Fruit fly (Drosophila melanogaster) whole organism, embryonic: Measurements from ENCODE around the gene Syx5.

ENCODE experiments used
- B-H2 ChIP-seq: fragments of 200-800 bp; sonication (Bioruptor generic); optimal IDR thresholded peaks from 2 replicates; lab custom pipeline; 2018; ENCODE audit warnings: missing biosample characterization, mild to moderate bottlenecking, missing genetic modification characterization
- CG10274 ChIP-seq: fragments of 200-800 bp; sonication (Bioruptor generic); optimal IDR thresholded peaks from 3 replicates; lab custom pipeline; 2017; ENCODE audit warnings: missing biosample characterization, mild to moderate bottlenecking, missing genetic modification characterization
- CG11504 ChIP-seq: fragments of 200-800 bp; sonication (Bioruptor generic); optimal IDR thresholded peaks from 3 replicates; lab custom pipeline; 2019; ENCODE audit warnings: missing biosample characterization, mild to moderate bottlenecking, missing genetic modification characterization, moderate library complexity
- CG13287 ChIP-seq: fragments of 200-800 bp; sonication (Bioruptor generic); IDR thresholded peaks from 2 replicates; pipeline ENCODE4 v1.3.6; 2022; ENCODE audit warnings: missing biosample characterization, missing genetic modification characterization; ENCODE audit not compliant: partially characterized antibody
- CG13424 ChIP-seq: fragments of 200-800 bp; sonication (Bioruptor generic); optimal IDR thresholded peaks from 2 replicates; lab custom pipeline; 2019; ENCODE audit warnings: missing biosample characterization, mild to moderate bottlenecking, missing genetic modification characterization, moderate library complexity
- CG13624 ChIP-seq: fragments of 200-800 bp; sonication (Bioruptor generic); optimal IDR thresholded peaks from 2 replicates; lab custom pipeline; 2016; ENCODE audit warnings: missing biosample characterization, missing genetic modification characterization
- CG15269 ChIP-seq: fragments of 200-800 bp; sonication (Bioruptor generic); optimal IDR thresholded peaks from 2 replicates; lab custom pipeline; 2018; ENCODE audit warnings: missing biosample characterization, mild to moderate bottlenecking, missing genetic modification characterization, moderate library complexity
- CG32532 ChIP-seq: fragments of 200-800 bp; sonication (Bioruptor generic); IDR thresholded peaks from 2 replicates; pipeline ENCODE4 v1.3.6; 2022; ENCODE audit warnings: missing biosample characterization, missing genetic modification characterization
- CG4707 ChIP-seq: fragments of 200-800 bp; sonication (Bioruptor generic); optimal IDR thresholded peaks from 2 replicates; lab custom pipeline; 2018; ENCODE audit warnings: missing biosample characterization, mild to moderate bottlenecking, missing genetic modification characterization, moderate library complexity
- CG6175 ChIP-seq: fragments of 200-800 bp; sonication (Bioruptor generic); IDR thresholded peaks from 3 replicates; pipeline ENCODE4 v1.3.6; 2022; ENCODE audit warnings: missing biosample characterization, missing genetic modification characterization
- CG6272 ChIP-seq: fragments of 200-800 bp; sonication (Bioruptor generic); IDR thresholded peaks from 2 replicates; pipeline ENCODE4 v1.3.6; 2022; ENCODE audit warnings: missing biosample characterization, missing genetic modification characterization
- CG6813 ChIP-seq: fragments of 200-800 bp; sonication (Bioruptor generic); optimal IDR thresholded peaks from 2 replicates; lab custom pipeline; 2017; ENCODE audit warnings: missing biosample characterization, missing genetic modification characterization, mild to moderate bottlenecking, moderate library complexity, missing genetic modification reagents
- CG7745 ChIP-seq: fragments of 200-800 bp; sonication (Bioruptor generic); optimal IDR thresholded peaks from 2 replicates; lab custom pipeline; 2018; ENCODE audit warnings: missing biosample characterization, mild to moderate bottlenecking, missing genetic modification characterization, moderate library complexity
- CG7963 ChIP-seq: fragments of 200-800 bp; sonication (Bioruptor generic); IDR thresholded peaks from 3 replicates; pipeline ENCODE4 v1.3.6; 2022; ENCODE audit warnings: missing biosample characterization, missing genetic modification characterization; ENCODE audit not compliant: partially characterized antibody
- CG9215 ChIP-seq: fragments of 200-800 bp; sonication (Bioruptor generic); IDR thresholded peaks from 2 replicates; pipeline ENCODE4 v1.3.6; 2022; ENCODE audit warnings: missing biosample characterization, missing genetic modification characterization
- CG9437 ChIP-seq: fragments of 200-800 bp; sonication (Bioruptor generic); optimal IDR thresholded peaks from 2 replicates; lab custom pipeline; 2018; ENCODE audit warnings: missing biosample characterization, mild to moderate bottlenecking, missing genetic modification characterization
- D19A ChIP-seq: fragments of 200-800 bp; optimal IDR thresholded peaks from 3 replicates; lab custom pipeline; 2019; ENCODE audit warnings: missing biosample characterization, mild to moderate bottlenecking, missing genetic modification characterization, moderate library complexity
- D19B ChIP-seq: fragments of 200-800 bp; sonication (Bioruptor generic); optimal IDR thresholded peaks from 2 replicates; lab custom pipeline; 2017; ENCODE audit warnings: missing biosample characterization, mild to moderate bottlenecking, missing genetic modification characterization
- Dek ChIP-seq: fragments of 200-800 bp; sonication (Bioruptor generic); optimal IDR thresholded peaks from 3 replicates; lab custom pipeline; 2019; ENCODE audit warnings: missing biosample characterization, mild to moderate bottlenecking, missing genetic modification characterization, moderate library complexity
- H15 ChIP-seq: fragments of 200-800 bp; sonication (Bioruptor generic); IDR thresholded peaks from 3 replicates; pipeline ENCODE4 v1.3.6; 2022; ENCODE audit warnings: missing biosample characterization, missing genetic modification characterization
- HHEX ChIP-seq: fragments of 200-800 bp; sonication (Bioruptor generic); optimal IDR thresholded peaks from 3 replicates; lab custom pipeline; 2017; ENCODE audit warnings: missing biosample characterization, mild to moderate bottlenecking, missing genetic modification characterization, missing genetic modification reagents
- HLH54F ChIP-seq: fragments of 200-800 bp; sonication (Bioruptor generic); optimal IDR thresholded peaks from 3 replicates; lab custom pipeline; 2016; ENCODE audit warnings: missing biosample characterization, missing genetic modification characterization
- PHDP ChIP-seq: fragments of 200-800 bp; sonication (Bioruptor generic); optimal IDR thresholded peaks from 3 replicates; lab custom pipeline; 2018; ENCODE audit warnings: missing biosample characterization, mild to moderate bottlenecking, missing genetic modification characterization, moderate library complexity
- Taf1 ChIP-seq: fragments of 200-800 bp; sonication (Bioruptor generic); IDR thresholded peaks from 2 replicates; pipeline ENCODE4 v1.3.6; 2022; ENCODE audit warnings: missing biosample characterization, missing genetic modification characterization
- Trl ChIP-seq, 3 experiments: fragments of >200 bp in 2 of 3; fragments of 200-800 bp in 1 of 3; sonication (Bioruptor generic) in 1 of 3; optimal IDR thresholded peaks; 2 replicates in 1 of 3; 3 replicates in 2 of 3; lab custom pipeline; 2016 to 2017; ENCODE audit warnings: missing biosample characterization in 1 of 3, missing genetic modification characterization in 1 of 3
- Usf ChIP-seq: fragments of 200-800 bp; sonication (Bioruptor generic); optimal IDR thresholded peaks from 2 replicates; lab custom pipeline; 2017; ENCODE audit warnings: missing genotype, missing biosample characterization, missing genetic modification characterization
- YL-1 ChIP-seq: fragments of 200-800 bp; sonication (Bioruptor generic); optimal IDR thresholded peaks from 3 replicates; lab custom pipeline; 2017; ENCODE audit warnings: missing biosample characterization, mild to moderate bottlenecking, missing genetic modification characterization
- corto ChIP-seq: fragments of 200-800 bp; sonication (Bioruptor generic); optimal IDR thresholded peaks from 2 replicates; lab custom pipeline; 2016; ENCODE audit warnings: missing biosample characterization, mild to moderate bottlenecking, missing genetic modification characterization, moderate library complexity
- crp ChIP-seq, 2 experiments: fragments of 200-800 bp; sonication (Bioruptor generic); optimal IDR thresholded peaks; 2 replicates in 1 of 2; 3 replicates in 1 of 2; lab custom pipeline; 2017; ENCODE audit warnings: missing biosample characterization in 2 of 2, missing genetic modification characterization in 2 of 2, mild to moderate bottlenecking in 1 of 2, moderate library complexity in 1 of 2
- dan ChIP-seq: fragments of 200-800 bp; sonication (Bioruptor generic); IDR thresholded peaks from 2 replicates; pipeline ENCODE4 v1.3.6; 2022; ENCODE audit warnings: missing biosample characterization, missing genetic modification characterization
- dimm ChIP-seq: fragments of 200-800 bp; sonication (Bioruptor generic); IDR thresholded peaks from 2 replicates; pipeline ENCODE4 v1.3.6; 2022; ENCODE audit warnings: missing biosample characterization, missing genetic modification characterization
- fd64A ChIP-seq: fragments of 200-800 bp; sonication (Bioruptor generic); optimal IDR thresholded peaks from 3 replicates; lab custom pipeline; 2018; ENCODE audit warnings: missing biosample characterization, mild to moderate bottlenecking, missing genetic modification characterization
- gcm ChIP-seq: fragments of 200-800 bp; sonication (Bioruptor generic); optimal IDR thresholded peaks from 2 replicates; lab custom pipeline; 2019; ENCODE audit warnings: missing biosample characterization, mild to moderate bottlenecking, missing genetic modification characterization, moderate library complexity
- her ChIP-seq: fragments of 200-800 bp; sonication (Bioruptor generic); optimal IDR thresholded peaks from 2 replicates; lab custom pipeline; 2016; ENCODE audit warnings: missing biosample characterization, missing genetic modification characterization
- hth ChIP-seq: fragments of >200 bp; optimal IDR thresholded peaks from 2 replicates; lab custom pipeline; 2017; ENCODE audit warnings: inconsistent platforms
- jigr1 ChIP-seq: fragments of 200-800 bp; sonication (Bioruptor generic); IDR thresholded peaks from 3 replicates; pipeline ENCODE4 v1.3.6; 2022; ENCODE audit warnings: missing biosample characterization, missing genetic modification characterization
- lilli ChIP-seq: fragments of 200-800 bp; sonication (Bioruptor generic); optimal IDR thresholded peaks from 3 replicates; lab custom pipeline; 2016; ENCODE audit warnings: missing biosample characterization, missing genetic modification characterization
- lola ChIP-seq, 3 experiments: fragments of >200 bp in 2 of 3; fragments of 200-800 bp in 1 of 3; sonication (Bioruptor generic) in 1 of 3; optimal IDR thresholded peaks; 2 replicates each; lab custom pipeline; 2017 to 2019; ENCODE audit warnings: missing biosample characterization in 3 of 3, missing genetic modification characterization in 3 of 3, mild to moderate bottlenecking in 1 of 3, moderate library complexity in 1 of 3
- nau ChIP-seq: fragments of 200-800 bp; sonication (Bioruptor generic); optimal IDR thresholded peaks from 3 replicates; lab custom pipeline; 2017; ENCODE audit warnings: missing biosample characterization, mild to moderate bottlenecking, missing genetic modification characterization, missing genetic modification reagents
- nmo ChIP-seq: fragments of 200-800 bp; sonication (Bioruptor generic); optimal IDR thresholded peaks from 2 replicates; lab custom pipeline; 2018; ENCODE audit warnings: missing biosample characterization, mild to moderate bottlenecking, missing genetic modification characterization, moderate library complexity
- pita ChIP-seq: fragments of 200-800 bp; sonication (Bioruptor generic); optimal IDR thresholded peaks from 2 replicates; lab custom pipeline; 2017; ENCODE audit warnings: missing biosample characterization, mild to moderate bottlenecking, missing genetic modification characterization
- psq ChIP-seq: fragments of 200-800 bp; sonication (Bioruptor generic); optimal IDR thresholded peaks from 2 replicates; lab custom pipeline; 2017; ENCODE audit warnings: missing biosample characterization, missing genetic modification characterization
- ro ChIP-seq: fragments of 200-800 bp; sonication (Bioruptor generic); IDR thresholded peaks from 2 replicates; pipeline ENCODE4 v1.3.6; 2022; ENCODE audit warnings: missing biosample characterization, missing genetic modification characterization
- sim ChIP-seq: fragments of 200-800 bp; sonication (Bioruptor generic); IDR thresholded peaks from 2 replicates; pipeline ENCODE4 v1.3.6; 2022; ENCODE audit warnings: missing biosample characterization, missing genetic modification characterization
- sob ChIP-seq: fragments of 200-800 bp; sonication (Bioruptor generic); IDR thresholded peaks from 2 replicates; pipeline ENCODE4 v1.3.6; 2022; ENCODE audit warnings: missing biosample characterization, missing genetic modification characterization
- tin ChIP-seq: fragments of 200-800 bp; sonication (Bioruptor generic); optimal IDR thresholded peaks from 3 replicates; lab custom pipeline; 2016; ENCODE audit warnings: missing biosample characterization, missing genetic modification characterization
- trem ChIP-seq: fragments of 200-800 bp; optimal IDR thresholded peaks from 3 replicates; lab custom pipeline; 2019; ENCODE audit warnings: missing biosample characterization, mild to moderate bottlenecking, missing genetic modification characterization, moderate library complexity
- z ChIP-seq: fragments of 200-800 bp; sonication (Bioruptor generic); IDR thresholded peaks from 3 replicates; pipeline ENCODE4 v1.3.6; 2022; ENCODE audit warnings: missing biosample characterization, missing genetic modification characterization

Gene Syx5

DNA sequence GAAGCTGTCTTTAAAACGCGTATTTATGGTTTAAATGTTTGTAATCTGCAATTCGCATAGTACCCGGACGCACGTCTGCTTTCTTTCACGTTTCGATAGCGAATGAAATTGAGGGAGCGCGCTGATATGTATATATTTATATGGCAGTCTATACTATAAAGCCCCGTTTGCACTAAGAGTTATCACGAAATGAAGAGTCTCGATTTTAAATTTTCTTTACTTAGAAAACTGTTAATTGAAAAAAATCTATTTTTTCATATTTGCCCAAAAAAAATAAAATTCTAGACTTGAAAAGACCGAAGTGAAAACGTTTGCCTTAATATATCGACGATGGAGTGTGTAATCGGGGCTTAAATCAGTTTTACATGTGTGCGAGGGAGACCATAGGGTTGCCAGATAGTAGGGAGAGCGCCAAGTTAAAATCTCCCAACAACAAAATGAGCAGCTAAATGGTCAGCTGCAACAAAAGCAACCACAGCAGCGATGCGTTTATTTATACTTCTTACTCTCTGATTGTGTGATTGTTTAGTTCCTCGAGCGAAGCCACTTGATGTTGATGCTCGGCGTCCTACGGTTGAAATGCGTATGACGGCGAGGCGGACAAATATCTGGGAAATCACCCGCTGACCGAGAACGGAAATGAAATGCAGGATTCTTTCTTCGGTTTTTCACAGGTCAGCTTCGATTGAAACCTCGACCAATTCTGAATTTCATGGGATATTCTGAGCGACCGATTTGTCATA, 18.5 kb downstream of the Syx5 start, which contains the start of gene cact (continued):
- TF ChIP-seq HHEX (GFP tag; lab: Kevin White, UChicago), result peak; percentile 89
- no peak for TF ChIP-seq hth (lab: Kevin White, UChicago)
- TF ChIP-seq CG9437 (GFP tag; lab: Kevin White, UChicago), result peak; percentile 79
- peak; percentile 72 for TF ChIP-seq psq
- peak; percentile 89 for TF ChIP-seq B-H2 (GFP tag; lab: Kevin White, UChicago)
- TF ChIP-seq CG10274 (GFP tag; lab: Kevin White, UChicago), result peak; percentile 4
- peak; percentile 85 for TF ChIP-seq CG9215 (GFP tag; lab: Robert Waterston, UW)
- TF ChIP-seq lilli, result peak; percentile 97
- TF ChIP-seq Trl (optimal IDR thresholded peaks at IDR 0.05; lab: Kevin White, UChicago), result peak; percentile 79 to 84
- peak; percentile 97 for TF ChIP-seq Trl (GFP tag; optimal IDR thresholded peaks at IDR 0.05; lab: Kevin White, UChicago)
- TF ChIP-seq HLH54F, result peak; percentile 95
- TF ChIP-seq ro (GFP tag; lab: Robert Waterston, UW), result peak; percentile 80
- no peak for TF ChIP-seq dan (GFP tag; lab: Robert Waterston, UW)
- TF ChIP-seq fd64A (GFP tag; lab: Kevin White, UChicago), result no peak
- TF ChIP-seq tin (GFP tag; lab: Kevin White, UChicago), result peak; percentile 91
- peak; percentile 18 to 72 for TF ChIP-seq crp (GFP tag; optimal IDR thresholded peaks at IDR 0.05; lab: Kevin White, UChicago)
- peak; percentile 92 for TF ChIP-seq Dek (tag; lab: Kevin White, UChicago)
- TF ChIP-seq pita (GFP tag; lab: Kevin White, UChicago), result no peak
- TF ChIP-seq CG15269 (tag; lab: Kevin White, UChicago), result peak; percentile 89
- peak; percentile 82 for TF ChIP-seq Taf1
- peak; percentile 80 for TF ChIP-seq D19B (GFP tag; lab: Kevin White, UChicago)
- peak; percentile 91 for TF ChIP-seq CG11504 (tag; lab: Kevin White, UChicago)
- TF ChIP-seq trem (tag; lab: Kevin White, UChicago), result peak; percentile 94
- peak; percentile 92 for TF ChIP-seq CG13424 (tag; lab: Kevin White, UChicago)
- peak; percentile 94 for TF ChIP-seq CG32532 (GFP tag; lab: Robert Waterston, UW)
- TF ChIP-seq CG4707 (GFP tag; lab: Kevin White, UChicago), result no peak
- 0 out of 3 replicates have a peak, but pooled peaks have one; percentile 14 for TF ChIP-seq z
- TF ChIP-seq CG13624, result peak; percentile 94
- TF ChIP-seq YL-1, result peak; percentile 70
- peak; percentile 15 for TF ChIP-seq CG7745 (tag; lab: Kevin White, UChicago)
- TF ChIP-seq H15, result peak; percentile 88; the same call in 2 of the 3 replicates
- TF ChIP-seq CG7963 (GFP tag; lab: Robert Waterston, UW), result no peak
- peak; percentile 88 for TF ChIP-seq CG6272
- TF ChIP-seq nau, result peak; percentile 83
- TF ChIP-seq jigr1 (GFP tag; lab: Robert Waterston, UW), result no peak
- peak; percentile 93 for TF ChIP-seq sob
- peak; percentile 90 for TF ChIP-seq her (GFP tag; lab: Kevin White, UChicago)
- peak; percentile 76 for TF ChIP-seq sim (GFP tag; lab: Robert Waterston, UW)
- TF ChIP-seq CG6175, result peak; percentile 78; the same call in 1 of the 3 replicates
- TF ChIP-seq D19A (tag; lab: Kevin White, UChicago), result peak; percentile 88
- TF ChIP-seq dimm (GFP tag; lab: Robert Waterston, UW), result no peak
- peak; percentile 95 for TF ChIP-seq PHDP (tag; lab: Kevin White, UChicago)
- peak in 1 of 3 experiments; percentile 90 for TF ChIP-seq lola (GFP tag; optimal IDR thresholded peaks at IDR 0.05; lab: Kevin White, UChicago)
- TF ChIP-seq CG13287 (GFP tag; lab: Robert Waterston, UW), result peak; percentile 68
- peak; percentile 85 for TF ChIP-seq CG6813
- TF ChIP-seq gcm, result peak; percentile 89
- peak; percentile 94 for TF ChIP-seq nmo
- peak; percentile 80 for TF ChIP-seq Usf (GFP tag; lab: Kevin White, UChicago)
- TF ChIP-seq corto, result peak; percentile 78
